Worm (Caenorhabditis elegans): ENCODE data around the gene F09G8.7.

- no peak for TF ChIP-seq ama-1 (optimal IDR thresholded peaks at IDR 0.05)
- no peak for TF ChIP-seq nhr-237 (tag; optimal IDR thresholded peaks at IDR 0.05)
- TF ChIP-seq elt-1 (tag; optimal IDR thresholded peaks at IDR 0.05), result no peak
- TF ChIP-seq nhr-11 (tag; optimal IDR thresholded peaks at IDR 0.05), result no peak
- TF ChIP-seq ztf-11 (tag; optimal IDR thresholded peaks at IDR 0.05), result no peak
- TF ChIP-seq nhr-77 (tag; optimal IDR thresholded peaks at IDR 0.05), result no peak
- no peak for TF ChIP-seq ZK546.5 (tag; optimal IDR thresholded peaks at IDR 0.05)
- TF ChIP-seq unc-39 (tag; optimal IDR thresholded peaks at IDR 0.05), result no peak
- no peak for TF ChIP-seq alr-1 (tag; optimal IDR thresholded peaks at IDR 0.05)
- no peak for TF ChIP-seq R02D3.7 (tag; optimal IDR thresholded peaks at IDR 0.05)
- TF ChIP-seq snpc-4 (tag; optimal IDR thresholded peaks at IDR 0.05), result no peak
- TF ChIP-seq lsy-2 (tag; optimal IDR thresholded peaks at IDR 0.05), result no peak
- TF ChIP-seq elt-3 (tag; optimal IDR thresholded peaks at IDR 0.05), result no peak
These were observed 21.1 kb downstream of the F09G8.7 start, which contains the start of gene C02F5.13 for ce11 chrIII:8247051-8247450.
